Worm (Caenorhabditis elegans) whole organism, L1 larva: Measurements from ENCODE around the gene T01E8.8.

Experiments used
- C16A3.4 ChIP-seq: fragments of 150-350 bp; optimal IDR thresholded peaks from 2 replicates; lab custom pipeline; 2014; ENCODE audit warnings: missing biosample characterization, missing genetic modification characterization
- F16B12.6 ChIP-seq: fragments of 150-350 bp; optimal IDR thresholded peaks from 2 replicates; lab custom pipeline; 2014; ENCODE audit warnings: missing biosample characterization, missing genetic modification characterization
- Y116A8C.19 ChIP-seq: sonication (generic microtip); optimal IDR thresholded peaks from 2 replicates; lab custom pipeline; 2016; ENCODE audit warnings: missing compliant biosample characterization, missing genetic modification characterization, borderline replicate concordance
- aha-1 ChIP-seq: fragments of 150-350 bp; optimal IDR thresholded peaks from 2 replicates; lab custom pipeline; 2014; ENCODE audit warnings: missing biosample characterization, missing genetic modification characterization
- aly-2 ChIP-seq: fragments of 150-350 bp; optimal IDR thresholded peaks from 2 replicates; lab custom pipeline; 2014; ENCODE audit warnings: missing biosample characterization, missing genetic modification characterization
- blmp-1 ChIP-seq: fragments of 150-350 bp; optimal IDR thresholded peaks from 2 replicates; lab custom pipeline; 2014; ENCODE audit warnings: missing biosample characterization, missing genetic modification characterization
- ceh-8 ChIP-seq: fragments of 200-800 bp; sonication (Bioruptor generic); optimal IDR thresholded peaks from 2 replicates; lab custom pipeline; 2018; ENCODE audit warnings: mild to moderate bottlenecking, missing genetic modification characterization, moderate library complexity, missing compliant biosample characterization
- ceh-82 ChIP-seq, 3 experiments: fragments of 150-350 bp in 1 of 3; sonication (generic microtip) in 2 of 3; optimal IDR thresholded peaks; 2 replicates each; lab custom pipeline; 2014 to 2017; ENCODE audit warnings: missing biosample characterization in 3 of 3, missing genetic modification characterization in 3 of 3
- ceh-90 ChIP-seq: sonication (generic microtip); optimal IDR thresholded peaks from 2 replicates; lab custom pipeline; 2016; ENCODE audit warnings: missing genetic modification characterization, missing compliant biosample characterization
- ces-1 ChIP-seq: fragments of 150-350 bp; optimal IDR thresholded peaks from 2 replicates; lab custom pipeline; 2014; ENCODE audit warnings: missing biosample characterization, missing genetic modification reagents, missing genetic modification characterization
- dpl-1 ChIP-seq, 3 experiments: fragments of 150-350 bp in 2 of 3; sonication (generic microtip) in 1 of 3; optimal IDR thresholded peaks; 2 replicates each; lab custom pipeline; 2014 to 2017; ENCODE audit warnings: missing biosample characterization in 3 of 3, missing genetic modification characterization in 3 of 3, missing genetic modification reagents in 3 of 3
- dsc-1 ChIP-seq: sonication (generic microtip); optimal IDR thresholded peaks from 2 replicates; lab custom pipeline; 2016; ENCODE audit warnings: mild to moderate bottlenecking, missing genetic modification characterization, missing compliant biosample characterization
- efl-1 ChIP-seq, 4 experiments: fragments of 150-350 bp; optimal IDR thresholded peaks in 3 of 4; peaks in 1 of 4; 1 replicate in 1 of 4; 2 replicates in 3 of 4; lab custom pipeline; 2014; ENCODE audit warnings: missing biosample characterization in 2 of 4, missing genetic modification characterization in 2 of 4, missing genetic modification reagents in 2 of 4
- efl-3 ChIP-seq: fragments of 200-800 bp; sonication (Bioruptor generic); optimal IDR thresholded peaks from 2 replicates; lab custom pipeline; 2018; ENCODE audit warnings: mild to moderate bottlenecking, missing genetic modification characterization, missing compliant biosample characterization
- egl-27 ChIP-seq, 2 experiments: fragments of 150-350 bp in 1 of 2; sonication (generic microtip); optimal IDR thresholded peaks; 3 replicates each; lab custom pipeline; 2017 to 2018; ENCODE audit warnings: missing biosample characterization in 2 of 2, missing genetic modification characterization in 2 of 2, missing genetic modification reagents in 2 of 2
- elt-2 ChIP-seq: sonication (generic microtip); optimal IDR thresholded peaks from 2 replicates; lab custom pipeline; 2016; ENCODE audit warnings: missing genetic modification characterization, mild to moderate bottlenecking, inconsistent platforms, missing compliant biosample characterization, missing genetic modification reagents
- fkh-4 ChIP-seq: sonication (generic microtip); optimal IDR thresholded peaks from 2 replicates; lab custom pipeline; 2016; ENCODE audit warnings: missing compliant biosample characterization, missing genetic modification characterization, borderline replicate concordance
- fos-1 ChIP-seq: fragments of 150-350 bp; optimal IDR thresholded peaks from 2 replicates; lab custom pipeline; 2014; ENCODE audit warnings: missing biosample characterization, missing genetic modification characterization
- lin-14 ChIP-seq: fragments of 200-800 bp; sonication (Bioruptor generic); optimal IDR thresholded peaks from 2 replicates; lab custom pipeline; 2018; ENCODE audit warnings: mild to moderate bottlenecking, missing genetic modification characterization, moderate library complexity, missing compliant biosample characterization
- lin-35 ChIP-seq, 2 experiments: fragments of 150-350 bp; optimal IDR thresholded peaks; 2 replicates each; lab custom pipeline; 2014; ENCODE audit warnings: missing biosample characterization in 2 of 2, missing genetic modification characterization in 2 of 2, missing genetic modification reagents in 2 of 2
- lin-39 ChIP-seq: fragments of 150-350 bp; optimal IDR thresholded peaks from 2 replicates; lab custom pipeline; 2014; ENCODE audit warnings: missing biosample characterization, missing genetic modification reagents, missing genetic modification characterization
- lir-3 ChIP-seq: sonication (generic microtip); optimal IDR thresholded peaks from 2 replicates; lab custom pipeline; 2016; ENCODE audit warnings: mild to moderate bottlenecking, missing genetic modification characterization, moderate library complexity, missing compliant biosample characterization; ENCODE audit not compliant: poor library complexity
- lsy-2 ChIP-seq, 2 experiments: fragments of 150-350 bp; optimal IDR thresholded peaks; 2 replicates each; lab custom pipeline; 2014; ENCODE audit warnings: missing biosample characterization in 2 of 2, missing genetic modification characterization in 2 of 2
- mab-9 ChIP-seq: fragments of 200-800 bp; sonication (Bioruptor generic); IDR thresholded peaks from 2 replicates; pipeline ENCODE4 v1.3.6; 2022; ENCODE audit warnings: missing genetic modification reagents, missing genetic modification characterization, missing compliant biosample characterization
- mdl-1 ChIP-seq, 2 experiments: fragments of 150-350 bp; optimal IDR thresholded peaks; 2 replicates each; lab custom pipeline; 2014 to 2017; ENCODE audit warnings: missing biosample characterization in 2 of 2, missing genetic modification characterization in 2 of 2, inconsistent platforms in 1 of 2
- mef-2 ChIP-seq: fragments of 150-350 bp; optimal IDR thresholded peaks from 2 replicates; lab custom pipeline; 2014; ENCODE audit warnings: missing biosample characterization, missing genetic modification characterization
- nhr-11 ChIP-seq: fragments of 150-350 bp; optimal IDR thresholded peaks from 2 replicates; lab custom pipeline; 2014; ENCODE audit warnings: missing biosample characterization, missing genetic modification characterization
- nhr-19 ChIP-seq: fragments of 200-800 bp; sonication (Bioruptor generic); conservative IDR thresholded peaks from 2 replicates; pipeline ENCODE4 v1.3.6; 2022; ENCODE audit warnings: missing genetic modification characterization, missing compliant biosample characterization
- nhr-20 ChIP-seq: sonication (generic microtip); optimal IDR thresholded peaks from 2 replicates; lab custom pipeline; 2016; ENCODE audit warnings: mild to moderate bottlenecking, missing genetic modification characterization, missing compliant biosample characterization
- nhr-47 ChIP-seq: sonication (generic microtip); optimal IDR thresholded peaks from 2 replicates; lab custom pipeline; 2016; ENCODE audit warnings: mild to moderate bottlenecking, missing genetic modification characterization, moderate library complexity, missing compliant biosample characterization
- nhr-71 ChIP-seq: sonication (generic microtip); optimal IDR thresholded peaks from 2 replicates; lab custom pipeline; 2016; ENCODE audit warnings: mild to moderate bottlenecking, missing genetic modification characterization, moderate library complexity, missing compliant biosample characterization
- nhr-76 ChIP-seq: sonication (generic microtip); optimal IDR thresholded peaks from 2 replicates; lab custom pipeline; 2017; ENCODE audit warnings: missing biosample characterization, missing genetic modification characterization
- nhr-84 ChIP-seq: sonication (generic microtip); optimal IDR thresholded peaks from 2 replicates; lab custom pipeline; 2017; ENCODE audit warnings: missing biosample characterization, missing genetic modification characterization
- nhr-90 ChIP-seq: sonication (generic microtip); optimal IDR thresholded peaks from 2 replicates; lab custom pipeline; 2016; ENCODE audit warnings: mild to moderate bottlenecking, missing genetic modification characterization, missing compliant biosample characterization; ENCODE audit not compliant: poor library complexity
- pax-3 ChIP-seq: fragments of 200-800 bp; sonication (Bioruptor generic); optimal IDR thresholded peaks from 2 replicates; lab custom pipeline; 2018; ENCODE audit warnings: mild to moderate bottlenecking, missing genetic modification characterization, moderate library complexity, missing compliant biosample characterization
- pqm-1 ChIP-seq: sonication (generic microtip); optimal IDR thresholded peaks from 3 replicates; lab custom pipeline; 2017; ENCODE audit warnings: missing biosample characterization, missing genetic modification characterization
- rnt-1 ChIP-seq: sonication (generic microtip); optimal IDR thresholded peaks from 2 replicates; lab custom pipeline; 2016; ENCODE audit warnings: mild to moderate bottlenecking, missing genetic modification characterization, moderate library complexity, missing compliant biosample characterization
- skn-1 ChIP-seq: fragments of 150-350 bp; optimal IDR thresholded peaks from 2 replicates; lab custom pipeline; 2014; ENCODE audit warnings: missing biosample characterization, missing genetic modification characterization
- snu-23 ChIP-seq: sonication (generic microtip); optimal IDR thresholded peaks from 2 replicates; lab custom pipeline; 2016; ENCODE audit warnings: missing genetic modification characterization, missing compliant biosample characterization
- sptf-1 ChIP-seq: fragments of 150-350 bp; optimal IDR thresholded peaks from 2 replicates; lab custom pipeline; 2014; ENCODE audit warnings: missing biosample characterization, missing genetic modification characterization
- tlp-1 ChIP-seq: fragments of 150-350 bp; optimal IDR thresholded peaks from 2 replicates; lab custom pipeline; 2014; ENCODE audit warnings: missing biosample characterization, missing genetic modification characterization
- unc-130 ChIP-seq: fragments of 150-350 bp; optimal IDR thresholded peaks from 2 replicates; lab custom pipeline; 2017; ENCODE audit warnings: missing biosample characterization, missing genetic modification characterization, inconsistent platforms
- unc-30 ChIP-seq: sonication (generic microtip); optimal IDR thresholded peaks from 2 replicates; lab custom pipeline; 2017; ENCODE audit warnings: missing biosample characterization, missing genetic modification characterization
- unc-86 ChIP-seq: sonication (generic microtip); optimal IDR thresholded peaks from 2 replicates; lab custom pipeline; 2016; ENCODE audit warnings: missing genetic modification characterization, missing compliant biosample characterization
- unc-98 ChIP-seq: fragments of 200-800 bp; sonication (Bioruptor generic); IDR thresholded peaks from 2 replicates; pipeline ENCODE4 v1.3.6; 2022; ENCODE audit warnings: missing genetic modification characterization, missing compliant biosample characterization
- vab-15 ChIP-seq: sonication (generic microtip); optimal IDR thresholded peaks from 2 replicates; lab custom pipeline; 2017; ENCODE audit warnings: missing genotype, mild to moderate bottlenecking, missing genetic modification characterization, missing compliant biosample characterization
- xbp-1 ChIP-seq: sonication (generic microtip); optimal IDR thresholded peaks from 2 replicates; lab custom pipeline; 2016; ENCODE audit warnings: missing genetic modification characterization, missing compliant biosample characterization

The T01E8.8 gene

ce11 chrII:10200759-10201158, 30.3 kb upstream of the T01E8.8 start, which contains the start of gene arv-1 (continued):
- TF ChIP-seq nhr-84 (tag; lab: Kevin White, UChicago), result no peak
- peak; percentile 70 for TF ChIP-seq snu-23 (GFP tag; lab: Kevin White, UChicago)
- TF ChIP-seq pqm-1, result no peak
- peak; percentile 66 for TF ChIP-seq unc-130 (tag; lab: Kevin White, UChicago)
- no peak for TF ChIP-seq egl-27 (tag; optimal IDR thresholded peaks at IDR 0.05; lab: Kevin White, UChicago)
- peak; percentile 42 for TF ChIP-seq unc-86
- peak; percentile 63 for TF ChIP-seq nhr-19 (GFP tag; lab: Robert Waterston, UW)
- TF ChIP-seq ceh-90, result peak; percentile 82
- TF ChIP-seq aha-1 (tag; lab: Kevin White, UChicago), result no peak
- peak; percentile 50 for TF ChIP-seq C16A3.4 (tag; lab: Kevin White, UChicago)
- TF ChIP-seq skn-1 (tag; lab: Kevin White, UChicago), result peak; percentile 5
- no peak for TF ChIP-seq unc-30 (tag; lab: Kevin White, UChicago)
- TF ChIP-seq lir-3 (tag; lab: Kevin White, UChicago), result peak; percentile 89
- TF ChIP-seq fkh-4, result peak; percentile 79
- TF ChIP-seq lin-35 (GFP tag; optimal IDR thresholded peaks at IDR 0.05; lab: Kevin White, UChicago), result peak; percentile 43 to 72
- no peak for TF ChIP-seq Y116A8C.19 (tag; lab: Kevin White, UChicago)
- peak; percentile 71 for TF ChIP-seq nhr-20 (tag; lab: Kevin White, UChicago)
- no peak for TF ChIP-seq mef-2
- peak; percentile 81 for TF ChIP-seq nhr-90 (tag; lab: Kevin White, UChicago)
- no peak; the same call in 1 of the 2 replicates for TF ChIP-seq unc-98
- no peak for TF ChIP-seq mab-9 (GFP tag; lab: Robert Waterston, UW)
- TF ChIP-seq tlp-1 (tag; lab: Kevin White, UChicago), result no peak
- peak; percentile 68 to 72 for TF ChIP-seq efl-1 (optimal IDR thresholded peaks at IDR 0.05; lab: Kevin White, UChicago)
- peak; percentile 59 to 97 for TF ChIP-seq efl-1 (GFP tag; optimal IDR thresholded peaks at IDR 0.05 in 1 of 2; lab: Kevin White, UChicago)
- TF ChIP-seq elt-2 (tag; lab: Kevin White, UChicago), result peak; percentile 27
- no peak for TF ChIP-seq vab-15
- peak; percentile 31 for TF ChIP-seq F16B12.6 (tag; lab: Kevin White, UChicago)
- TF ChIP-seq pax-3 (tag; lab: Kevin White, UChicago), result peak; percentile 72
- no peak for TF ChIP-seq aly-2 (tag; lab: Kevin White, UChicago)
- TF ChIP-seq lsy-2 (tag; optimal IDR thresholded peaks at IDR 0.05; lab: Kevin White, UChicago), result peak; percentile 82 to 83
- no peak for TF ChIP-seq ces-1 (GFP tag; lab: Kevin White, UChicago)
- no peak for TF ChIP-seq sptf-1 (tag; lab: Kevin White, UChicago)
- peak; percentile 51 to 72 (median 70) for TF ChIP-seq dpl-1 (GFP tag; optimal IDR thresholded peaks at IDR 0.05; lab: Kevin White, UChicago)
- TF ChIP-seq ceh-8 (GFP tag; lab: Kevin White, UChicago), result no peak
- no peak for TF ChIP-seq efl-3 (GFP tag; lab: Kevin White, UChicago)
- TF ChIP-seq nhr-76 (tag; lab: Kevin White, UChicago), result no peak

ce11 chrII:10202275-10202674, 28.8 kb upstream of the T01E8.8 start:
- TF ChIP-seq blmp-1 (no peak), nhr-19 (GFP tag; lab: Robert Waterston, UW) (no peak), efl-1 (optimal IDR thresholded peaks at IDR 0.05; lab: Kevin White, UChicago) (peak in 1 of 2 experiments; percentile 26), efl-1 (GFP tag; optimal IDR thresholded peaks at IDR 0.05 in 1 of 2; lab: Kevin White, UChicago) (peak in 1 of 2 experiments; percentile 47), nhr-11 (peak; percentile 26), lin-39 (tag; lab: Kevin White, UChicago) (no peak), lin-14 (GFP tag; lab: Kevin White, UChicago) (peak; percentile 53), mdl-1 (tag; optimal IDR thresholded peaks at IDR 0.05; lab: Kevin White, UChicago) (peak in 1 of 2 experiments; percentile 8), xbp-1 (tag; lab: Kevin White, UChicago) (no peak), lin-35 (GFP tag; optimal IDR thresholded peaks at IDR 0.05; lab: Kevin White, UChicago) (peak in 1 of 2 experiments; percentile 11), sptf-1 (tag; lab: Kevin White, UChicago) (no peak), ceh-82 (tag; optimal IDR thresholded peaks at IDR 0.05; lab: Kevin White, UChicago) (peak in 1 of 3 experiments; percentile 27), nhr-47 (tag; lab: Kevin White, UChicago) (peak; percentile 7), lir-3 (tag; lab: Kevin White, UChicago) (no peak), nhr-71 (peak; percentile 5), rnt-1 (peak; percentile 41), dsc-1 (tag; lab: Kevin White, UChicago) (peak; percentile 27), fos-1 (tag; lab: Kevin White, UChicago) (no peak), efl-3 (GFP tag; lab: Kevin White, UChicago) (no peak)
